Fruit fly (Drosophila melanogaster) whole organism, pupa: Measurements from ENCODE around the gene CG17134.

ENCODE experiments used
- CG10348 ChIP-seq: fragments of 200-800 bp; sonication (Bioruptor generic); IDR thresholded peaks from 2 replicates; pipeline ENCODE4 v1.3.6; 2022; ENCODE audit warnings: missing biosample characterization, missing genetic modification characterization
- CG12605 ChIP-seq: fragments of 200-800 bp; sonication (Bioruptor generic); IDR thresholded peaks from 2 replicates; pipeline ENCODE4 v1.3.6; 2022; ENCODE audit warnings: missing biosample characterization, missing genetic modification characterization
- CG13204 ChIP-seq: fragments of 200-800 bp; sonication (Bioruptor generic); optimal IDR thresholded peaks from 2 replicates; lab custom pipeline; 2018; ENCODE audit warnings: missing biosample characterization, mild to moderate bottlenecking, missing genetic modification characterization, moderate library complexity
- CG14655 ChIP-seq: fragments of 200-800 bp; sonication (Bioruptor generic); optimal IDR thresholded peaks from 3 replicates; lab custom pipeline; 2017; ENCODE audit warnings: mild to moderate bottlenecking, missing biosample characterization, missing genetic modification reagents, missing genetic modification characterization
- CG15710 ChIP-seq: fragments of 200-800 bp; sonication (Bioruptor generic); optimal IDR thresholded peaks from 2 replicates; lab custom pipeline; 2018; ENCODE audit warnings: missing biosample characterization, mild to moderate bottlenecking, missing genetic modification characterization, moderate library complexity
- CG17806 ChIP-seq: fragments of 200-800 bp; sonication (Bioruptor generic); optimal IDR thresholded peaks from 2 replicates; lab custom pipeline; 2018; ENCODE audit warnings: missing biosample characterization, mild to moderate bottlenecking, missing genetic modification characterization, moderate library complexity
- CG32121 ChIP-seq: fragments of 200-800 bp; sonication (Bioruptor generic); IDR thresholded peaks from 2 replicates; pipeline ENCODE4 v1.3.6; 2022; ENCODE audit warnings: missing biosample characterization, missing genetic modification characterization
- CG34367 ChIP-seq: fragments of 200-800 bp; sonication (Bioruptor generic); optimal IDR thresholded peaks from 2 replicates; lab custom pipeline; 2018; ENCODE audit warnings: missing biosample characterization, mild to moderate bottlenecking, missing genetic modification characterization
- CG4496 ChIP-seq: fragments of 200-800 bp; sonication (Bioruptor generic); IDR thresholded peaks from 3 replicates; pipeline ENCODE4 v1.3.6; 2022; ENCODE audit warnings: missing biosample characterization, missing genetic modification characterization
- CG8159 ChIP-seq: fragments of 200-800 bp; sonication (Bioruptor generic); optimal IDR thresholded peaks from 3 replicates; lab custom pipeline; 2018; ENCODE audit warnings: missing biosample characterization, mild to moderate bottlenecking, missing genetic modification characterization, moderate library complexity
- CG8301 ChIP-seq: fragments of 200-800 bp; sonication (Bioruptor generic); optimal IDR thresholded peaks from 2 replicates; lab custom pipeline; 2018; ENCODE audit warnings: missing biosample characterization, mild to moderate bottlenecking, missing genetic modification characterization
- CG9948 ChIP-seq: fragments of 200-800 bp; sonication (Bioruptor generic); optimal IDR thresholded peaks from 2 replicates; lab custom pipeline; 2018; ENCODE audit warnings: missing biosample characterization, mild to moderate bottlenecking, missing genetic modification characterization, moderate library complexity
- D1 ChIP-seq: fragments of 200-800 bp; sonication (Bioruptor generic); optimal IDR thresholded peaks from 2 replicates; lab custom pipeline; 2018; ENCODE audit warnings: missing biosample characterization, mild to moderate bottlenecking, missing genetic modification characterization, moderate library complexity
- EcR ChIP-seq: fragments of 200-800 bp; sonication (Bioruptor generic); optimal IDR thresholded peaks from 3 replicates; lab custom pipeline; 2019; ENCODE audit warnings: missing biosample characterization, missing genetic modification characterization, mild to moderate bottlenecking, moderate library complexity, missing genetic modification reagents
- Ets98B ChIP-seq: fragments of 200-800 bp; sonication (Bioruptor generic); IDR thresholded peaks from 2 replicates; pipeline ENCODE4 v1.3.6; 2022; ENCODE audit warnings: missing biosample characterization, missing genetic modification characterization
- Pif1A ChIP-seq: fragments of 200-800 bp; sonication (Bioruptor generic); optimal IDR thresholded peaks from 3 replicates; lab custom pipeline; 2016; ENCODE audit warnings: missing biosample characterization, missing genetic modification characterization
- Pif1B ChIP-seq: fragments of 200-800 bp; sonication (Bioruptor generic); optimal IDR thresholded peaks from 3 replicates; lab custom pipeline; 2016; ENCODE audit warnings: missing biosample characterization, missing genetic modification characterization
- Snoo ChIP-seq: fragments of 200-800 bp; sonication (Bioruptor generic); optimal IDR thresholded peaks from 3 replicates; lab custom pipeline; 2017; ENCODE audit warnings: missing biosample characterization, mild to moderate bottlenecking, missing genetic modification characterization, inconsistent platforms
- fd96Ca ChIP-seq: fragments of 200-800 bp; sonication (Bioruptor generic); IDR thresholded peaks from 3 replicates; pipeline ENCODE4 v1.3.6; 2022; ENCODE audit warnings: missing biosample characterization, missing genetic modification characterization
- gl ChIP-seq: fragments of 200-800 bp; sonication (Bioruptor generic); optimal IDR thresholded peaks from 2 replicates; lab custom pipeline; 2018; ENCODE audit warnings: missing biosample characterization, mild to moderate bottlenecking, missing genetic modification characterization
- rn ChIP-seq: fragments of 200-800 bp; sonication (Bioruptor generic); IDR thresholded peaks from 2 replicates; pipeline ENCODE4 v1.3.6; 2022; ENCODE audit warnings: missing biosample characterization, missing genetic modification characterization

The CG17134 gene

DNA sequence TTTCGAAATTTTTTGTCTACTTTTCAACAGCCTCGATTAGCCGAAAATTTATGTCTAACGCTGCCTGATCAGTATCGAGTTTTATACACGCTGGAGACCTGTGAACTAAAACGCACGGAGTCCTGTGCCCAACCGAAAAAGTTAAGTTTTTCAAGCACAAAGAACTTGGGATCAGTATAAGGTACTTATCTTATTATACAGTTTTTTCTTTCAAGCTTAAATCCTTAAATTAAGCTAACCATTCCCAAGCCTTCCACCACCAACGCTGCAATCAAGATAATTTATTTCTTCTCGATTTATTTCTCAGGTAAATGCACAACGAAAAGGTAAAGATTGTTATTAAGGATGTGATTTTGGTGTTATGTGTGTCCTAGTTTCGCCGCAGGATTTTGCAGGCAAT lies 26.4 kb downstream of the CG17134 start, which contains the start of gene Porin2:
Porin2 (minus strand) TSS at position 101 of the 400 bp plus-strand sequence.
- TF ChIP-seq rn (GFP tag; lab: Robert Waterston, UW) (no peak), CG15710 (tag; lab: Kevin White, UChicago) (no peak), CG13204 (GFP tag; lab: Kevin White, UChicago) (no peak), Snoo (tag; lab: Kevin White, UChicago) (no peak), CG8301 (tag; lab: Kevin White, UChicago) (no peak), CG34367 (no peak), CG8159 (no peak), CG4496 (GFP tag; lab: Robert Waterston, UW) (no peak), CG9948 (tag; lab: Kevin White, UChicago) (no peak), Pif1B (no peak), Pif1A (GFP tag; lab: Kevin White, UChicago) (no peak), CG12605 (GFP tag; lab: Robert Waterston, UW) (no peak)

DNA sequence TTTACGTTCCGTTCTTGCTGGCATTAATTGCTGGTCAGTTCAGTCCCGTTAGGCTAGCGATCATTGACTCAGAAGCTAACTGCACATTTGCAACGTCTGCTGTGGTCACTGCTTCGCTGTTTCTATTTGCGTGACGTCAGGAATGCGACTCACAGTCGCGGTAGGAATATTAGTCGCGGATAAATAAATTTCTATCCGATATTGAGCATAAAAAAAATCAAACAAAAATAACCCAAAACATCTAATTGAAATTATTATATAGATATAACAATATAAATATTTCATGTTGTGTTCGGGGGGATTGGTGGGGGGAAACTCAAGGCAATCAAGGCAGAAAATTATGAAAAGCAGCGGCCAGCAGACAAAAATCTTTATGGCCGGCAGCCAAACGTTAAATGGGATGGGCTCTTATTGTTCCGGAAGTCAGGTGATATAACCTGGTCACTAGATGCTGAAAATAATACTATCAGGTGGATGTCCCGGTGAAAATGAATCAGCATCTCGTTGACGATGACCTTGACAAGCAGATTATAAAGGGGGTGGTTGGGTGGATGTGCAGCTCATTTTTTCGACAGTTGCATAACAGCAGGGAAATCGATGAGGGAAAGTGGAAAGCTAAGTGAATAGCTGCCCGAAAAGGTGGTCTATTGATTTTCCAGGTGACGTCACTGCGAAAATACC lies 29.1 kb downstream of the CG17134 start, which contains the start of gene SmydA-3:
SmydA-3 (plus strand) TSS at position 631 of the 681 bp plus-strand sequence.
- TF ChIP-seq CG10348 (GFP tag; lab: Robert Waterston, UW), result no peak
- peak; percentile 68 for TF ChIP-seq CG8301 (tag; lab: Kevin White, UChicago)
- TF ChIP-seq CG9948 (tag; lab: Kevin White, UChicago), result no peak
- no peak for TF ChIP-seq Snoo (tag; lab: Kevin White, UChicago)
- TF ChIP-seq CG4496 (GFP tag; lab: Robert Waterston, UW), result peak; percentile 82
- no peak for TF ChIP-seq Pif1B
- TF ChIP-seq CG8159, result peak; percentile 5
- TF ChIP-seq EcR (GFP tag; lab: Kevin White, UChicago), result no peak
- TF ChIP-seq CG12605 (GFP tag; lab: Robert Waterston, UW), result peak; percentile 73
- no peak for TF ChIP-seq CG14655 (GFP tag; lab: Kevin White, UChicago)
- peak; percentile 73 for TF ChIP-seq CG32121
- no peak for TF ChIP-seq CG34367
- TF ChIP-seq rn (GFP tag; lab: Robert Waterston, UW), result peak; percentile 40; the same call in 1 of the 2 replicates
- peak; percentile 14 for TF ChIP-seq CG15710 (tag; lab: Kevin White, UChicago)
- peak; percentile 82 for TF ChIP-seq Ets98B
- TF ChIP-seq gl, result no peak
- TF ChIP-seq Pif1A (GFP tag; lab: Kevin White, UChicago), result no peak
- no peak for TF ChIP-seq D1
- TF ChIP-seq fd96Ca (GFP tag; lab: Robert Waterston, UW), result peak; percentile 70
- peak; percentile 7 for TF ChIP-seq CG17806 (tag; lab: Kevin White, UChicago)
- TF ChIP-seq CG13204 (GFP tag; lab: Kevin White, UChicago), result no peak
- TF ChIP-seq, all 21 proteins: peak for 10

DNA sequence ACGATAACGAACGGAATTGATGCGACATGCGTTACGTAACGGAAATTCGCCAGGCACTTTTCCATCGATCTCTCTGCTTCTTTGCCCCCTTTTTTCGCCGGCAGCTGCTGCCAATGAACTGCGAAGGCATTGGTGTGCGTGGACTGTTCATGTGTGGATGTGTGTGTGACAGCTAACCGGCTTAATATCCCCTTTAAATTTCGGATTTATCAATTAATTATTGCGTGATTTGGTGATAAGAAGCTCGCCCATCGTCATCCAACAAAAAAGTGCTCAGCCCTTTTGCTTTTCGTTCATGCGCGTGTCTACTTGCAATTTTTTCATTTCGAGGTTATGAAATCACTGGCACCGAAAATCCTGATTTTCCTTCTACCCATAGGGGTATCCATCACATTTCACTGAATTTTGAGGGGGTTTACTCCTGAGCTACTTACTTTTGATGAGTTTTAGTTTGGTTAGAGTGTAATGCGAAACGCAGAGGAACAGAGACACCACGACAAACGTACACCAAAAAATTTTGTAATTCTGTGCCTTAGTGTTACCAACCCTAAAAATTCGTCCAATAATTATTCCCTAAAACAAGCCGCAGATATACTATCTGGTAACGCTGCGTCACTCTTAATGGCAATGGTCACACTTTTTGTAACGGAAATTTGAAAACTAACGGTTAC lies 29.9 kb downstream of the CG17134 start, which contains the start of gene porin:
porin (minus strand) TSS at position 529 of the 671 bp plus-strand sequence.
- TF ChIP-seq CG9948 (tag; lab: Kevin White, UChicago), result no peak
- TF ChIP-seq CG4496 (GFP tag; lab: Robert Waterston, UW), result no peak
- TF ChIP-seq Ets98B, result 0 out of 2 replicates have a peak, but pooled peaks have one; percentile 11
- TF ChIP-seq CG32121, result no peak
- no peak for TF ChIP-seq CG13204 (GFP tag; lab: Kevin White, UChicago)
- no peak for TF ChIP-seq CG14655 (GFP tag; lab: Kevin White, UChicago)
- TF ChIP-seq EcR (GFP tag; lab: Kevin White, UChicago), result peak; percentile 95

DNA sequence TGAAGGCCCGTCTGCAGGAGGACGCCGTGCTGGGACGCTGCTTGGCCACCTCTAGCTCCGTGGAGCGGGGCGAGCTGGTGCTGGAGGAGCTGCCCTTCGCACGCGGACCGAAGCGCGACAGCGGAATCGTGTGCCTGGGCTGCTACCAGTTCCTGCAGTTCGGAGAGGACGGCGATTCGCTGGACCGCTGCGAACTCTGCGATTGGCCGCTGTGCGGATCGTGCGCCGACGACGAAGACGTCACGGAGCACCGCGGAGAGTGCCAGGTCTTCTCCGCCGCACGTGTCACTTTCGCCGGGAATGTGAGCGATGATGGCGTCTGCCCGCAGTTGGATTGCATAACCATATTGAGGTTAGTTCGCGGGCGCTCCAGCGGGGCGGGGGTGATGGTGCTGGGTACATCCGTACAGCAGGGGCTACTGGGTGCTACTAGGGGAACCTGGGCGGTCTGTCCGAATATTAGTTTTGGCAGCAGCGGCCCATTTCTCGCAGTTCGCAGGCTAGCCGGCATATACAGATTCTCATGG lies 30.9 kb downstream of the CG17134 start:
- TF ChIP-seq CG32121, result peak; percentile 45; the same call in 1 of the 2 replicates
- TF ChIP-seq CG34367, result no peak
- peak; percentile 17; the same call in 1 of the 3 replicates for TF ChIP-seq CG4496 (GFP tag; lab: Robert Waterston, UW)
- TF ChIP-seq CG14655 (GFP tag; lab: Kevin White, UChicago), result no peak

DNA sequence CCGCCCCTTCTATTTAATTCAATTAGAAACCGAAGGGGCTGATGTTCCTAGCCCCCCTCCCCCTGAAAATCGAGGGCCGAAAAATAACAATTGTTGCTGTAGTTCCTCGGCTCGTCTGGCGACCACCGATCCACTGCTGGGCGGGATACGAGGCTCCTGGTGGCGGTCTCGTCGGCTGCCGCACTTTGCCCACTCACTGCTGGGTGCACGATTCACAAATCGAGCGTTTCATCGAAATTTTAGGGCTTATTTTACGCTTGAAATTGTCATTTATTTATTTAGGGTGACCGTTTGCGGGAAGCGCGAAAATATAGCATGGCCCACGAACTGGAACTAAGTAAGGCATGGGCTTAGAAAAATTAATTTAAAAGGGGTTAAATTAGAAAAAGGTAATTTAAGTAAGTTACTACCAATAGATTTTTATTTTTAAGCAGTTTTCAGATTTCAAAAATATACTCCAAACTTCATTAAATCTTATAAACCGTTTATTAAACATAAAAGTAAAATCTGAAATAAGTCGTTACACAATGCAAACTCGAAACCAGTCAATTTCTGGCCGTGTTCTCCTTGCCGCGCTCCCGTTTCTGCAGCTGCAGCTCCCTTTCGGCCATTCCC lies 35.9 kb downstream of the CG17134 start, which contains the start of gene Dnz1:
Dnz1 (minus strand) TSS at position 317 of the 615 bp plus-strand sequence.
- 0 out of 2 replicates have a peak, but pooled peaks have one; percentile 5 for TF ChIP-seq Ets98B
- peak; percentile 7 for TF ChIP-seq CG15710 (tag; lab: Kevin White, UChicago)
- TF ChIP-seq gl, result no peak
- TF ChIP-seq CG8159, result peak; percentile 58
- TF ChIP-seq CG34367, result no peak
- no peak for TF ChIP-seq EcR (GFP tag; lab: Kevin White, UChicago)
- TF ChIP-seq Snoo (tag; lab: Kevin White, UChicago), result peak; percentile 8
- peak; percentile 30 for TF ChIP-seq CG9948 (tag; lab: Kevin White, UChicago)
- TF ChIP-seq CG12605 (GFP tag; lab: Robert Waterston, UW), result no peak
- TF ChIP-seq CG32121, result peak; percentile 44
- TF ChIP-seq CG17806 (tag; lab: Kevin White, UChicago), result peak; percentile 15
- peak; percentile 16 for TF ChIP-seq CG8301 (tag; lab: Kevin White, UChicago)
